Worm (Caenorhabditis elegans) whole organism, early embryonic: ENCODE results near the gene hsp-16.2.

Experiments used
- ama-1 ChIP-seq: fragments of 150-350 bp; optimal IDR thresholded peaks from 2 replicates; lab custom pipeline; 2014
- ceh-13 ChIP-seq: fragments of 200-800 bp; sonication (Bioruptor generic); optimal IDR thresholded peaks from 2 replicates; lab custom pipeline; 2018; ENCODE audit warnings: mild to moderate bottlenecking, missing genetic modification characterization, missing compliant biosample characterization
- flt-1 ChIP-seq: fragments of 200-800 bp; sonication (Bioruptor generic); IDR thresholded peaks from 2 replicates; pipeline ENCODE4 v1.3.6; 2022; ENCODE audit warnings: missing genetic modification characterization, missing compliant biosample characterization
- scrt-1 ChIP-seq: fragments of 200-800 bp; sonication (Bioruptor generic); IDR thresholded peaks from 2 replicates; pipeline ENCODE4 v1.3.6; 2022; ENCODE audit warnings: missing genetic modification characterization, missing compliant biosample characterization

DNA sequence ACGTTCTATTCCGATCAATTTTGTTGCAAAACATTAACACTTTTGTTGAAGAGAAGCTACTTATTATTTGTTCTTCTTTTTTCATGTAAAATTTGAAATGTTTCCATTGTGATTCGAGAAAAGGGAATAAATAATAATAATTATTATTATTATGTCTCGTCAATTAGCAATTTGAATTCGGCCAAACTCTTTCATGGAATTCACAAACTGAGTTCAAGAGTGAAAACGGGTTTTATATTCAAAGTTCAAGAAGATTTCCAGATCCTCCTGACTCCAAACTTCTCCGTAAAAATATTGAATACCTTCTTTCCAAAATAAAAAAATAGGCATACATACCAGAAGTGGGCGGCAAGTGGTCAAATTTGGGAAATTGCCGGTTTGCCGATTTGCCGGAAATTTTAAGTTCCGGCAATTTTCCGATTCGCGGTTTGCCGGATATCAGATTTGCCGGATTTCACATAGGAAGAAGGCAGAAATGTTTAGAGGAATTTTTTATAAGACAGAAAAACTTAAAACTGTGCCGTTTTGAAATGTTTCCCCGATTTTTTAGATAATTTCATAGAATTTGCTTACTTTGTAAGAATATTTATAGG is 1.1 kb upstream of the hsp-16.2 start:
- no peak for TF ChIP-seq ceh-13
- no peak for TF ChIP-seq scrt-1 (GFP tag; lab: Robert Waterston, UW)
- TF ChIP-seq flt-1 (GFP tag; lab: Robert Waterston, UW), result no peak
- no peak for TF ChIP-seq ama-1
